Fruit fly (Drosophila melanogaster): ENCODE data around the gene CG12321.

DNA sequence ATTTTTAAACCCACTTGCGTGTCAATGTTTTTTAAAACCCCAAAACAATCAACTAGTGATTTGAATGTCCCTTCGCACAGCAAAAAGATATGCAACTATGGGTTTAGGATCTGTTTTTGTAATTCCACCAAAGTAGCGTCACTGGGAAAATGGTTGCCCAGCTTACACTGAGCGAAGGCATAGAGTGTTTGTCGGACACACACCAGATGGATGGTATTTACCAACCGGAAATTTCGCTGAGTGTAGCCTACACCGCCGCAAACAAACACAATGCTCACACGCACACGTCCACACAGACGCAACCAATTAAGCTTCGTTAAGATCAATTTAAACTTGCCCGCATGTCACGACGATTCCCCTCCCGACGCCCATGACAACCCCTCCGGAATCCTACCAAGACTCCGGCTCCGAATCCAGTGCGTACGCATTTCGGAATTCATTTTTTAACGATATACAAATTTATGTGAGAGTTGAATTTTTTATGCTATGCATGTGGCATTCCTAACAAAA lies 40.3 kb upstream of the CG12321 start:
- TF ChIP-seq CG8119 (GFP tag; IDR thresholded peaks at IDR 0.05) (no peak), Blimp-1 (GFP tag; optimal IDR thresholded peaks at IDR 0.05) (no peak), CG16779 (tag; optimal IDR thresholded peaks at IDR 0.05) (no peak), Sox102F (GFP tag; optimal IDR thresholded peaks at IDR 0.05) (no peak), CG4318 (GFP tag; optimal IDR thresholded peaks at IDR 0.05) (no peak), Sox14 (GFP tag; optimal IDR thresholded peaks at IDR 0.05) (no peak), esn (GFP tag; optimal IDR thresholded peaks at IDR 0.05) (no peak), CG9139 (GFP tag; optimal IDR thresholded peaks at IDR 0.05) (no peak), OdsH (GFP tag; optimal IDR thresholded peaks at IDR 0.05) (no peak), Hr39 (GFP tag; optimal IDR thresholded peaks at IDR 0.05) (no peak)
